Fruit fly (Drosophila melanogaster) whole organism, embryonic: ENCODE results near the gene Scox.
A peak's percentile ranks its signal among the peaks of the same experiment; 100 is the strongest.

Source experiments
- Asciz ChIP-seq: fragments of 200-800 bp; sonication (Bioruptor generic); optimal IDR thresholded peaks from 2 replicates; lab custom pipeline; 2017; ENCODE audit warnings: missing biosample characterization, mild to moderate bottlenecking, missing genetic modification characterization, missing genetic modification reagents
- Bgb ChIP-seq: fragments of 200-800 bp; sonication (Bioruptor generic); IDR thresholded peaks from 2 replicates; pipeline ENCODE4 v1.3.6; 2022; ENCODE audit warnings: missing biosample characterization, missing genetic modification characterization; ENCODE audit not compliant: partially characterized antibody
- CG10321 ChIP-seq: fragments of 200-800 bp; sonication (Bioruptor generic); IDR thresholded peaks from 2 replicates; pipeline ENCODE4 v1.3.6; 2022; ENCODE audit warnings: missing biosample characterization, missing genetic modification characterization
- CG11085 ChIP-seq: fragments of 200-800 bp; sonication (Bioruptor generic); IDR thresholded peaks from 2 replicates; pipeline ENCODE4 v1.3.6; 2022; ENCODE audit warnings: missing biosample characterization, missing genetic modification characterization
- CG11723 ChIP-seq: fragments of 200-800 bp; sonication (Bioruptor generic); optimal IDR thresholded peaks from 2 replicates; lab custom pipeline; 2017; ENCODE audit warnings: missing biosample characterization, mild to moderate bottlenecking, missing genetic modification characterization
- CG12391 ChIP-seq: fragments of 200-800 bp; sonication (Bioruptor generic); optimal IDR thresholded peaks from 3 replicates; lab custom pipeline; 2018; ENCODE audit warnings: missing biosample characterization, mild to moderate bottlenecking, missing genetic modification characterization, moderate library complexity
- CG15269 ChIP-seq: fragments of 200-800 bp; sonication (Bioruptor generic); optimal IDR thresholded peaks from 2 replicates; lab custom pipeline; 2018; ENCODE audit warnings: missing biosample characterization, mild to moderate bottlenecking, missing genetic modification characterization, moderate library complexity
- CG1603 ChIP-seq: fragments of 200-800 bp; sonication (Bioruptor generic); optimal IDR thresholded peaks from 2 replicates; lab custom pipeline; 2019; ENCODE audit warnings: missing biosample characterization, mild to moderate bottlenecking, missing genetic modification characterization, moderate library complexity
- CG17328 ChIP-seq: fragments of 200-800 bp; sonication (Bioruptor generic); IDR thresholded peaks from 2 replicates; pipeline ENCODE4 v1.3.6; 2022; ENCODE audit warnings: missing biosample characterization, missing genetic modification characterization
- CG18011 ChIP-seq: fragments of 200-800 bp; sonication (Bioruptor generic); optimal IDR thresholded peaks from 2 replicates; lab custom pipeline; 2017; ENCODE audit warnings: missing biosample characterization, missing genetic modification characterization, mild to moderate bottlenecking, moderate library complexity, missing genotype
- CG18599 ChIP-seq: fragments of 200-800 bp; sonication (Bioruptor generic); optimal IDR thresholded peaks from 3 replicates; lab custom pipeline; 2017; ENCODE audit warnings: missing biosample characterization, missing genetic modification characterization, mild to moderate bottlenecking, moderate library complexity, missing genetic modification reagents
- CG2712 ChIP-seq: fragments of 200-800 bp; optimal IDR thresholded peaks from 3 replicates; lab custom pipeline; 2019; ENCODE audit warnings: missing biosample characterization, mild to moderate bottlenecking, missing genetic modification characterization, moderate library complexity
- CG32532 ChIP-seq: fragments of 200-800 bp; sonication (Bioruptor generic); IDR thresholded peaks from 2 replicates; pipeline ENCODE4 v1.3.6; 2022; ENCODE audit warnings: missing biosample characterization, missing genetic modification characterization
- CG34376 ChIP-seq: fragments of 200-800 bp; sonication (Bioruptor generic); optimal IDR thresholded peaks from 2 replicates; lab custom pipeline; 2018; ENCODE audit warnings: missing biosample characterization, mild to moderate bottlenecking, missing genetic modification characterization
- CG3838 ChIP-seq: fragments of 200-800 bp; sonication (Bioruptor generic); optimal IDR thresholded peaks from 3 replicates; lab custom pipeline; 2016; ENCODE audit warnings: missing biosample characterization, missing genetic modification characterization
- CG3847 ChIP-seq: fragments of 200-800 bp; sonication (Bioruptor generic); IDR thresholded peaks from 2 replicates; pipeline ENCODE4 v1.3.6; 2022; ENCODE audit warnings: missing biosample characterization, missing genetic modification characterization
- CG43689 ChIP-seq: fragments of 200-800 bp; sonication (Bioruptor generic); IDR thresholded peaks from 2 replicates; pipeline ENCODE4 v1.3.6; 2022; ENCODE audit warnings: missing biosample characterization, missing genetic modification characterization
- CG6813 ChIP-seq: fragments of 200-800 bp; sonication (Bioruptor generic); optimal IDR thresholded peaks from 2 replicates; lab custom pipeline; 2017; ENCODE audit warnings: missing biosample characterization, missing genetic modification characterization, mild to moderate bottlenecking, moderate library complexity, missing genetic modification reagents
- CG7357 ChIP-seq: fragments of 200-800 bp; sonication (Bioruptor generic); IDR thresholded peaks from 3 replicates; pipeline ENCODE4 v1.3.6; 2022; ENCODE audit warnings: missing biosample characterization, missing genetic modification characterization
- CkIIα-i1 ChIP-seq: fragments of 200-800 bp; sonication (Bioruptor generic); IDR thresholded peaks from 2 replicates; pipeline ENCODE4 v1.3.6; 2022; ENCODE audit warnings: missing biosample characterization, missing genetic modification characterization
- D19B ChIP-seq: fragments of 200-800 bp; sonication (Bioruptor generic); optimal IDR thresholded peaks from 2 replicates; lab custom pipeline; 2017; ENCODE audit warnings: missing biosample characterization, mild to moderate bottlenecking, missing genetic modification characterization
- Dref ChIP-seq: fragments of 200-800 bp; sonication (Bioruptor generic); IDR thresholded peaks from 2 replicates; pipeline ENCODE4 v1.3.6; 2022; ENCODE audit warnings: missing biosample characterization, missing genetic modification characterization
- Fer1 ChIP-seq: fragments of 200-800 bp; sonication (Bioruptor generic); optimal IDR thresholded peaks from 2 replicates; lab custom pipeline; 2017; ENCODE audit warnings: missing biosample characterization, mild to moderate bottlenecking, missing genetic modification characterization
- Hmr ChIP-seq: fragments of 200-800 bp; sonication (Bioruptor generic); optimal IDR thresholded peaks from 3 replicates; lab custom pipeline; 2017; ENCODE audit warnings: mild to moderate bottlenecking, missing biosample characterization, missing genetic modification reagents, missing genetic modification characterization
- Jarid2 ChIP-seq: fragments of 200-800 bp; sonication (Bioruptor generic); optimal IDR thresholded peaks from 3 replicates; lab custom pipeline; 2017; ENCODE audit warnings: mild to moderate bottlenecking, missing biosample characterization, missing genetic modification reagents, missing genetic modification characterization
- MESR4 ChIP-seq: fragments of 200-800 bp; sonication (Bioruptor generic); optimal IDR thresholded peaks from 2 replicates; lab custom pipeline; 2018; ENCODE audit warnings: missing biosample characterization, mild to moderate bottlenecking, missing genetic modification characterization, moderate library complexity
- Opbp ChIP-seq: fragments of 200-800 bp; sonication (Bioruptor generic); IDR thresholded peaks from 3 replicates; pipeline ENCODE4 v1.3.6; 2022; ENCODE audit warnings: missing biosample characterization, missing genetic modification characterization; ENCODE audit not compliant: partially characterized antibody
- ap ChIP-seq: fragments of 200-800 bp; sonication (Bioruptor generic); IDR thresholded peaks from 2 replicates; pipeline ENCODE4 v1.3.6; 2022; ENCODE audit warnings: missing biosample characterization, missing genetic modification characterization
- bbx ChIP-seq: fragments of 200-800 bp; sonication (Bioruptor generic); IDR thresholded peaks from 2 replicates; pipeline ENCODE4 v1.3.6; 2022; ENCODE audit warnings: missing biosample characterization, missing genetic modification characterization; ENCODE audit not compliant: partially characterized antibody
- crc ChIP-seq: fragments of 200-800 bp; sonication (Bioruptor generic); optimal IDR thresholded peaks from 2 replicates; lab custom pipeline; 2016; ENCODE audit warnings: missing biosample characterization, missing genetic modification characterization
- ewg ChIP-seq: fragments of 200-800 bp; sonication (Bioruptor generic); optimal IDR thresholded peaks from 3 replicates; lab custom pipeline; 2017; ENCODE audit warnings: mild to moderate bottlenecking, missing biosample characterization, missing genetic modification reagents, missing genetic modification characterization
- fu2 ChIP-seq: fragments of 200-800 bp; sonication (Bioruptor generic); optimal IDR thresholded peaks from 2 replicates; lab custom pipeline; 2016; ENCODE audit warnings: missing biosample characterization, missing genetic modification characterization
- hbn ChIP-seq: fragments of 200-800 bp; sonication (Bioruptor generic); IDR thresholded peaks from 2 replicates; pipeline ENCODE4 v1.3.6; 2022; ENCODE audit warnings: missing biosample characterization, missing genetic modification characterization; ENCODE audit not compliant: partially characterized antibody
- insv ChIP-seq, 2 experiments: fragments of 200-800 bp; sonication (Bioruptor generic); optimal IDR thresholded peaks; 3 replicates each; lab custom pipeline; 2016 to 2018; ENCODE audit warnings: missing biosample characterization in 2 of 2, missing genetic modification characterization in 2 of 2
- inv ChIP-seq: fragments of 200-800 bp; sonication (Bioruptor generic); IDR thresholded peaks from 2 replicates; pipeline ENCODE4 v1.3.6; 2022; ENCODE audit warnings: missing biosample characterization, missing genetic modification characterization; ENCODE audit not compliant: partially characterized antibody
- lab ChIP-seq: fragments of 200-800 bp; sonication (Bioruptor generic); optimal IDR thresholded peaks from 3 replicates; lab custom pipeline; 2017; ENCODE audit warnings: missing biosample characterization, missing genetic modification characterization, mild to moderate bottlenecking, moderate library complexity, missing genetic modification reagents
- lola ChIP-seq, 3 experiments: fragments of >200 bp in 2 of 3; fragments of 200-800 bp in 1 of 3; sonication (Bioruptor generic) in 1 of 3; optimal IDR thresholded peaks; 2 replicates each; lab custom pipeline; 2017 to 2019; ENCODE audit warnings: missing biosample characterization in 3 of 3, missing genetic modification characterization in 3 of 3, mild to moderate bottlenecking in 1 of 3, moderate library complexity in 1 of 3
- pan ChIP-seq, 4 experiments: fragments of >200 bp in 3 of 4; fragments of 200-800 bp in 1 of 4; sonication (Bioruptor generic) in 1 of 4; optimal IDR thresholded peaks in 3 of 4; IDR thresholded peaks in 1 of 4; 2 replicates each; pipeline versions ENCODE4 v1.3.6 to Lab custom; 2017 to 2022; ENCODE audit warnings: missing biosample characterization in 2 of 4, missing genetic modification characterization in 2 of 4, mixed read lengths in 1 of 4
- pzg ChIP-seq: fragments of 200-800 bp; sonication (Bioruptor generic); optimal IDR thresholded peaks from 3 replicates; lab custom pipeline; 2018; ENCODE audit warnings: missing biosample characterization, mild to moderate bottlenecking, missing genetic modification characterization, moderate library complexity
- row ChIP-seq: fragments of 200-800 bp; sonication (Bioruptor generic); IDR thresholded peaks from 3 replicates; pipeline ENCODE4 v1.3.6; 2022; ENCODE audit warnings: missing biosample characterization, missing genetic modification characterization
- sd ChIP-seq: fragments of 200-800 bp; sonication (Bioruptor generic); optimal IDR thresholded peaks from 3 replicates; lab custom pipeline; 2018; ENCODE audit warnings: missing biosample characterization, mild to moderate bottlenecking, missing genetic modification characterization, moderate library complexity

The Scox gene

DNA sequence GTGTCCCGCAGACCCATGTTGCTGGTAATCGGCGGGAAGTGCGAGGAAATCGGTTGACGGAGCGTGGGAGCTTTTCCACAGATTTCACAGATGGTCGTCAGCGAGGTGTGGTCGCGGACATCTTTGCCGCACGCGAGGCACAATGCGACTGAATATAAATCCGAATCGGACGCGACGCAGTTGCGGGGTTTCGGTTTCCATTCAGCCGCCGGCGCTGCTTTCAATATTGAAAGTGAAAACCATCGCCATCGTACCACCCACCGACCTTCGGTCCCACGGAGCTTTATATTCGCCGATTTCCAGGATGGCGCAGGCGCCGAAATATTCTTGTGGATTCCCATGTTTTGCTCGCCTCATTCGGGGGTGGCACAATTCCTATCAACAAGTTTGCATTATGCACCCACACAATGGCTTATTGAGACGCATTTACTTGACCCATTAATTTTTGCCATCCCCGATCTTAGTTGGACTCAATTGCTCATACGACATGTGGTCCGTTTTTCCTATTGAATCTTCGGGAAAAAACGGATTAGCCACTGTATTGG is 32.3 kb downstream of the Scox start, which contains the start of gene hoe2 (continued):
- TF ChIP-seq pzg (GFP tag; lab: Kevin White, UChicago) (no peak), ewg (GFP tag; lab: Kevin White, UChicago) (peak; percentile 57), lab (peak; percentile 55), sd (tag; lab: Kevin White, UChicago) (no peak), CG18011 (GFP tag; lab: Kevin White, UChicago) (no peak), Jarid2 (GFP tag; lab: Kevin White, UChicago) (peak; percentile 23), Hmr (peak; percentile 71), CG12391 (no peak), Bgb (GFP tag; lab: Robert Waterston, UW) (no peak), lola (GFP tag; optimal IDR thresholded peaks at IDR 0.05; lab: Kevin White, UChicago) (no peak), CG1603 (tag; lab: Kevin White, UChicago) (no peak), CG2712 (tag; lab: Kevin White, UChicago) (no peak), Fer1 (GFP tag; lab: Kevin White, UChicago) (peak; percentile 80), Asciz (GFP tag; lab: Kevin White, UChicago) (no peak), MESR4 (no peak), inv (no peak), Opbp (no peak), CkIIα-i1 (no peak), CG10321 (no peak), CG6813 (GFP tag; lab: Kevin White, UChicago) (peak; percentile 15), ap (GFP tag; lab: Robert Waterston, UW) (no peak), insv (GFP tag; optimal IDR thresholded peaks at IDR 0.05; lab: Kevin White, UChicago) (no peak), D19B (GFP tag; lab: Kevin White, UChicago) (no peak), hbn (no peak), pan (optimal IDR thresholded peaks at IDR 0.05; lab: Kevin White, UChicago) (no peak), pan (GFP tag; optimal IDR thresholded peaks at IDR 0.05 in 1 of 2, IDR thresholded peaks at IDR 0.05 in 1 of 2) (no peak), CG3838 (GFP tag; lab: Kevin White, UChicago) (no peak), CG11085 (GFP tag; lab: Robert Waterston, UW) (no peak), CG17328 (no peak), CG7357 (GFP tag; lab: Robert Waterston, UW) (no peak), CG3847 (GFP tag; lab: Robert Waterston, UW) (no peak), CG11723 (GFP tag; lab: Kevin White, UChicago) (no peak), CG34376 (GFP tag; lab: Kevin White, UChicago) (peak; percentile 37), bbx (GFP tag; lab: Robert Waterston, UW) (no peak), row (no peak), fu2 (GFP tag; lab: Kevin White, UChicago) (no peak), Dref (GFP tag; lab: Robert Waterston, UW) (peak; percentile 11; the same call in 1 of the 2 replicates), CG43689 (no peak), CG32532 (GFP tag; lab: Robert Waterston, UW) (peak; percentile 41; the same call in 1 of the 2 replicates), CG18599 (peak; percentile 57), crc (no peak), CG15269 (tag; lab: Kevin White, UChicago) (no peak)
